Fruit fly (Drosophila melanogaster): Measurements from ENCODE around the gene CG7488.

DNA sequence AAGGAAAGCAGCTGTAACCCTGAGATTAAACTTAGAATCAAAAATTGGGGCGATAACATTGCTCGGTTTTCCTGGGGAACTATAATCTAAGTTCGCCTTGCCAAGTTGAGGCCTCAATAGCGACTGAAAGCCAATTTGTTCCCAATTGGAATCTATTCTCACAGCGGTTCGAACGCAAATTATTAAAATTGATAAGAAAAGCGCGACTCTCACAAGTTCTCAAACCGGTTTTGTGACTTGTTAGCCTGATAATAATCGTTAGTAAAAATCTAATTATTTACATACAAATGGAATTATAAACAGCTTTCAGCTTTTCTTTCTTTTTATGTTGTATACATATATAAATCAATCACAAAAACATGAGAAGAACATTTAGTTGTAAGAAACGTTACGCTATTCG lies 373 bp upstream of the CG7488 start, which contains the start of gene yellow-f2:
- TF ChIP-seq rn (GFP tag; IDR thresholded peaks at IDR 0.05) (no peak), CG34367 (tag; optimal IDR thresholded peaks at IDR 0.05) (no peak), CG4496 (GFP tag; IDR thresholded peaks at IDR 0.05) (no peak), CG8301 (tag; optimal IDR thresholded peaks at IDR 0.05) (no peak), Pif1B (GFP tag; optimal IDR thresholded peaks at IDR 0.05) (no peak), Pif1A (GFP tag; optimal IDR thresholded peaks at IDR 0.05) (no peak), CG10348 (GFP tag; IDR thresholded peaks at IDR 0.05) (no peak), CG14655 (GFP tag; optimal IDR thresholded peaks at IDR 0.05) (no peak), CG17806 (tag; optimal IDR thresholded peaks at IDR 0.05) (no peak), fd96Ca (GFP tag; IDR thresholded peaks at IDR 0.05) (no peak)
